Worm (Caenorhabditis elegans) whole organism, young adult: Measurements from ENCODE around the gene C14C10.1.

ENCODE experiments used
- F57C9.4 ChIP-seq: sonication (generic microtip); optimal IDR thresholded peaks from 2 replicates; lab custom pipeline; 2017; ENCODE audit warnings: mild to moderate bottlenecking, missing genetic modification characterization, missing compliant biosample characterization
- attf-3 ChIP-seq: fragments of 200-800 bp; sonication (Bioruptor generic); conservative IDR thresholded peaks from 2 replicates; pipeline ENCODE4 v1.3.6; 2022; ENCODE audit warnings: missing genetic modification reagents, missing genetic modification characterization, missing compliant biosample characterization
- ccch-3 ChIP-seq: fragments of 200-800 bp; sonication (Bioruptor generic); optimal IDR thresholded peaks from 2 replicates; lab custom pipeline; 2018; ENCODE audit warnings: mild to moderate bottlenecking, missing genetic modification characterization, missing compliant biosample characterization
- ceh-100 ChIP-seq: fragments of 200-800 bp; sonication (Bioruptor generic); IDR thresholded peaks from 2 replicates; pipeline ENCODE4 v1.3.6; 2022; ENCODE audit warnings: missing genetic modification reagents, missing genetic modification characterization, missing compliant biosample characterization
- efl-1 ChIP-seq: fragments of 150-350 bp; optimal IDR thresholded peaks from 2 replicates; lab custom pipeline; 2014; ENCODE audit warnings: missing biosample characterization, missing genetic modification reagents, missing genetic modification characterization
- hmg-1.2 ChIP-seq: fragments of 200-800 bp; sonication (Bioruptor generic); IDR thresholded peaks from 2 replicates; pipeline ENCODE4 v1.3.6; 2022; ENCODE audit warnings: missing genetic modification reagents, missing genetic modification characterization, missing compliant biosample characterization
- let-607 ChIP-seq, 2 experiments: fragments of 200-800 bp in 1 of 2; sonication (Bioruptor generic) in 1 of 2; sonication (generic microtip) in 1 of 2; optimal IDR thresholded peaks; 2 replicates each; lab custom pipeline; 2016 to 2018; ENCODE audit warnings: mild to moderate bottlenecking in 2 of 2, missing compliant biosample characterization in 2 of 2, missing genetic modification characterization in 2 of 2, moderate library complexity in 2 of 2, missing genotype in 1 of 2
- lin-40 ChIP-seq: sonication (generic microtip); optimal IDR thresholded peaks from 2 replicates; lab custom pipeline; 2016; ENCODE audit warnings: missing genetic modification characterization, mild to moderate bottlenecking, missing compliant biosample characterization, missing genotype, missing genetic modification reagents
- pha-4 ChIP-seq: fragments of 150-350 bp; sonication (generic microtip); optimal IDR thresholded peaks from 2 replicates; lab custom pipeline; 2014; ENCODE audit warnings: missing biosample characterization, missing genetic modification reagents, missing genetic modification characterization
- unc-62 ChIP-seq: fragments of 150-350 bp; optimal IDR thresholded peaks from 2 replicates; lab custom pipeline; 2014; ENCODE audit warnings: missing biosample characterization, missing genetic modification reagents, missing genetic modification characterization
- xnd-1 ChIP-seq: sonication (generic microtip); optimal IDR thresholded peaks from 2 replicates; lab custom pipeline; 2016; ENCODE audit warnings: missing genotype, missing genetic modification reagents, missing genetic modification characterization, missing compliant biosample characterization
- ztf-6 ChIP-seq: fragments of 200-800 bp; sonication (Bioruptor generic); IDR thresholded peaks from 2 replicates; pipeline ENCODE4 v1.3.6; 2022; ENCODE audit warnings: missing genetic modification reagents, missing genetic modification characterization, missing compliant biosample characterization

DNA sequence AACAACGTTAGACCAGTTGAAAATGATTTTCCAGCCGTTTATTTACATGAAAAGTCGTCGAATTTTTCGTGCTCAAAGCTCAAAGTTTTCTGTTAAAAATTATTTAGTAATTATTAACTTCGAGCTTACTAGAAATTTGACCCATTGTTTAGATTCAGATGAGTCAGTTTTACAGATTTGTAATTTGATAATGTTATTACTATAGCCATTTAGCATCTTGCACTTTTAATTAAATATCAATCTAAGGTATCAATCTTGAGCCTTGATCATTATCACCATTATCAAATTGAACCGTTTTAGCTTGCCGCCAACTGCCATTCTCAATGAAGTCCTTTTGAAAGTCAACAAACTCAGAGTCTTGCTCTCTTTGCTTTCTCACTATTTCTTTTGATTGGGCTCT, 21.4 kb downstream of the C14C10.1 start, which contains the start of gene ZC116.1:
- TF ChIP-seq F57C9.4 (tag; lab: Kevin White, UChicago) (no peak), unc-62 (GFP tag; lab: Kevin White, UChicago) (no peak), ztf-6 (GFP tag; lab: Robert Waterston, UW) (no peak), pha-4 (tag; lab: Kevin White, UChicago) (no peak), attf-3 (GFP tag; lab: Robert Waterston, UW) (no peak), let-607 (tag; optimal IDR thresholded peaks at IDR 0.05; lab: Kevin White, UChicago) (no peak), lin-40 (no peak), xnd-1 (no peak), ceh-100 (GFP tag; lab: Robert Waterston, UW) (no peak), hmg-1.2 (no peak), efl-1 (GFP tag; lab: Kevin White, UChicago) (no peak), ccch-3 (GFP tag; lab: Kevin White, UChicago) (no peak)
